Fruit fly (Drosophila melanogaster) whole organism, embryonic: Measurements from ENCODE around the gene bon.

Experiments used
- Atf-2 ChIP-seq: fragments of 200-800 bp; sonication (Bioruptor generic); optimal IDR thresholded peaks from 2 replicates; lab custom pipeline; 2016; ENCODE audit warnings: missing biosample characterization, missing genetic modification characterization
- B-H1 ChIP-seq: fragments of 200-800 bp; sonication (Bioruptor generic); IDR thresholded peaks from 3 replicates; pipeline ENCODE4 v1.3.6; 2022; ENCODE audit warnings: missing biosample characterization, missing genetic modification characterization
- CG10979 ChIP-seq: fragments of 200-800 bp; sonication (Bioruptor generic); optimal IDR thresholded peaks from 2 replicates; lab custom pipeline; 2018; ENCODE audit warnings: missing biosample characterization, mild to moderate bottlenecking, missing genetic modification characterization, moderate library complexity
- CG11695 ChIP-seq: fragments of 200-800 bp; sonication (Bioruptor generic); IDR thresholded peaks from 3 replicates; pipeline ENCODE4 v1.3.6; 2022; ENCODE audit warnings: missing biosample characterization, missing genetic modification characterization
- CG11696 ChIP-seq: fragments of 200-800 bp; sonication (Bioruptor generic); IDR thresholded peaks from 2 replicates; pipeline ENCODE4 v1.3.6; 2022; ENCODE audit warnings: missing biosample characterization, missing genetic modification characterization
- CG15011 ChIP-seq: fragments of 200-800 bp; sonication (Bioruptor generic); optimal IDR thresholded peaks from 3 replicates; lab custom pipeline; 2018; ENCODE audit warnings: missing biosample characterization, mild to moderate bottlenecking, missing genetic modification characterization
- CG15514 ChIP-seq: fragments of 200-800 bp; sonication (Bioruptor generic); optimal IDR thresholded peaks from 3 replicates; lab custom pipeline; 2017; ENCODE audit warnings: missing biosample characterization, missing genetic modification characterization, mild to moderate bottlenecking, moderate library complexity, missing genetic modification reagents
- CG15601 ChIP-seq: fragments of 200-800 bp; sonication (Bioruptor generic); optimal IDR thresholded peaks from 3 replicates; lab custom pipeline; 2019; ENCODE audit warnings: missing biosample characterization, mild to moderate bottlenecking, missing genetic modification characterization, moderate library complexity
- CG1602 ChIP-seq: fragments of 200-800 bp; sonication (Bioruptor generic); optimal IDR thresholded peaks from 3 replicates; lab custom pipeline; 2016; ENCODE audit warnings: missing biosample characterization, missing genetic modification characterization
- CG17359 ChIP-seq: fragments of 200-800 bp; sonication (Bioruptor generic); optimal IDR thresholded peaks from 3 replicates; lab custom pipeline; 2018; ENCODE audit warnings: missing biosample characterization, mild to moderate bottlenecking, missing genetic modification characterization, moderate library complexity
- CG17829 ChIP-seq: fragments of 200-800 bp; optimal IDR thresholded peaks from 2 replicates; lab custom pipeline; 2019; ENCODE audit warnings: missing biosample characterization, mild to moderate bottlenecking, missing genetic modification characterization, moderate library complexity
- CG18011 ChIP-seq: fragments of 200-800 bp; sonication (Bioruptor generic); optimal IDR thresholded peaks from 2 replicates; lab custom pipeline; 2017; ENCODE audit warnings: missing biosample characterization, missing genetic modification characterization, mild to moderate bottlenecking, moderate library complexity, missing genotype
- CG1832 ChIP-seq: fragments of 200-800 bp; sonication (Bioruptor generic); optimal IDR thresholded peaks from 2 replicates; lab custom pipeline; 2017; ENCODE audit warnings: missing biosample characterization, mild to moderate bottlenecking, missing genetic modification characterization, inconsistent platforms
- CG2120 ChIP-seq: fragments of 200-800 bp; sonication (Bioruptor generic); optimal IDR thresholded peaks from 3 replicates; lab custom pipeline; 2016; ENCODE audit warnings: missing biosample characterization, missing genetic modification characterization
- CG34422 ChIP-seq: fragments of 200-800 bp; sonication (Bioruptor generic); IDR thresholded peaks from 3 replicates; pipeline ENCODE4 v1.3.6; 2022; ENCODE audit warnings: missing biosample characterization, missing genetic modification characterization
- CG4328 ChIP-seq: fragments of 200-800 bp; sonication (Bioruptor generic); optimal IDR thresholded peaks from 3 replicates; lab custom pipeline; 2017; ENCODE audit warnings: missing biosample characterization, missing genetic modification reagents, missing genetic modification characterization
- CG4404 ChIP-seq: fragments of 200-800 bp; sonication (Bioruptor generic); IDR thresholded peaks from 2 replicates; pipeline ENCODE4 v1.3.6; 2022; ENCODE audit warnings: missing biosample characterization, missing genetic modification characterization
- CG4707 ChIP-seq: fragments of 200-800 bp; sonication (Bioruptor generic); optimal IDR thresholded peaks from 2 replicates; lab custom pipeline; 2018; ENCODE audit warnings: missing biosample characterization, mild to moderate bottlenecking, missing genetic modification characterization, moderate library complexity
- CG8281 ChIP-seq: fragments of 200-800 bp; sonication (Bioruptor generic); optimal IDR thresholded peaks from 2 replicates; lab custom pipeline; 2018; ENCODE audit warnings: missing biosample characterization, mild to moderate bottlenecking, missing genetic modification characterization, moderate library complexity
- D ChIP-seq, 2 experiments: fragments of 200-800 bp in 1 of 2; fragments of >200 bp in 1 of 2; sonication (Bioruptor generic) in 1 of 2; optimal IDR thresholded peaks; 2 replicates in 1 of 2; 3 replicates in 1 of 2; lab custom pipeline; 2017; ENCODE audit warnings: mild to moderate bottlenecking in 1 of 2, missing biosample characterization in 1 of 2, missing genetic modification characterization in 1 of 2, missing genetic modification reagents in 1 of 2
- D19B ChIP-seq: fragments of 200-800 bp; sonication (Bioruptor generic); optimal IDR thresholded peaks from 2 replicates; lab custom pipeline; 2017; ENCODE audit warnings: missing biosample characterization, mild to moderate bottlenecking, missing genetic modification characterization
- Dll ChIP-seq: fragments of 200-800 bp; sonication (Bioruptor generic); IDR thresholded peaks from 4 replicates; pipeline ENCODE4 v1.3.6; 2022; ENCODE audit warnings: missing biosample characterization, missing genetic modification characterization; ENCODE audit not compliant: partially characterized antibody
- HHEX ChIP-seq: fragments of 200-800 bp; sonication (Bioruptor generic); optimal IDR thresholded peaks from 3 replicates; lab custom pipeline; 2017; ENCODE audit warnings: missing biosample characterization, mild to moderate bottlenecking, missing genetic modification characterization, missing genetic modification reagents
- Hr78 ChIP-seq, 2 experiments: fragments of 200-800 bp in 1 of 2; fragments of >200 bp in 1 of 2; sonication (Bioruptor generic) in 1 of 2; optimal IDR thresholded peaks; 2 replicates each; lab custom pipeline; 2017 to 2019; ENCODE audit warnings: missing biosample characterization in 2 of 2, missing genetic modification characterization in 2 of 2, mild to moderate bottlenecking in 1 of 2, moderate library complexity in 1 of 2
- Lhr ChIP-seq: fragments of 200-800 bp; sonication (Bioruptor generic); optimal IDR thresholded peaks from 3 replicates; lab custom pipeline; 2017; ENCODE audit warnings: mild to moderate bottlenecking, missing biosample characterization, missing genetic modification reagents, missing genetic modification characterization
- MTF-1 ChIP-seq: fragments of 200-800 bp; sonication (Bioruptor generic); optimal IDR thresholded peaks from 2 replicates; lab custom pipeline; 2018; ENCODE audit warnings: missing biosample characterization, mild to moderate bottlenecking, missing genetic modification characterization, borderline replicate concordance
- Ravus ChIP-seq: fragments of 200-800 bp; sonication (Bioruptor generic); IDR thresholded peaks from 2 replicates; pipeline ENCODE4 v1.3.6; 2022; ENCODE audit warnings: missing biosample characterization, missing genetic modification characterization
- Sry-β ChIP-seq: fragments of 200-800 bp; sonication (Bioruptor generic); optimal IDR thresholded peaks from 2 replicates; lab custom pipeline; 2018; ENCODE audit warnings: missing biosample characterization, mild to moderate bottlenecking, missing genetic modification characterization, moderate library complexity
- Stat92E ChIP-seq, 3 experiments: fragments of >200 bp in 2 of 3; fragments of 200-800 bp in 1 of 3; sonication (Bioruptor generic) in 1 of 3; optimal IDR thresholded peaks; 2 replicates each; lab custom pipeline; 2017 to 2019; ENCODE audit warnings: missing biosample characterization in 3 of 3, missing genetic modification characterization in 3 of 3, mild to moderate bottlenecking in 1 of 3, moderate library complexity in 1 of 3
- Xbp1 ChIP-seq: fragments of 200-800 bp; sonication (Bioruptor generic); optimal IDR thresholded peaks from 3 replicates; lab custom pipeline; 2016; ENCODE audit warnings: missing biosample characterization, mild to moderate bottlenecking, missing genetic modification characterization
- chm ChIP-seq: fragments of 200-800 bp; sonication (Bioruptor generic); IDR thresholded peaks from 2 replicates; pipeline ENCODE4 v1.3.6; 2022; ENCODE audit warnings: missing biosample characterization, missing genetic modification characterization
- corto ChIP-seq: fragments of 200-800 bp; sonication (Bioruptor generic); optimal IDR thresholded peaks from 2 replicates; lab custom pipeline; 2016; ENCODE audit warnings: missing biosample characterization, mild to moderate bottlenecking, missing genetic modification characterization, moderate library complexity
- dmrt11E ChIP-seq: fragments of 200-800 bp; sonication (Bioruptor generic); optimal IDR thresholded peaks from 3 replicates; lab custom pipeline; 2018; ENCODE audit warnings: missing biosample characterization, mild to moderate bottlenecking, missing genetic modification characterization, moderate library complexity
- fd102C ChIP-seq: fragments of 200-800 bp; sonication (Bioruptor generic); optimal IDR thresholded peaks from 2 replicates; lab custom pipeline; 2018; ENCODE audit warnings: missing biosample characterization, mild to moderate bottlenecking, missing genetic modification characterization, moderate library complexity
- fd3F ChIP-seq: fragments of 200-800 bp; sonication (Bioruptor generic); optimal IDR thresholded peaks from 2 replicates; lab custom pipeline; 2018; ENCODE audit warnings: missing biosample characterization, mild to moderate bottlenecking, missing genetic modification characterization, moderate library complexity
- fd64A ChIP-seq: fragments of 200-800 bp; sonication (Bioruptor generic); optimal IDR thresholded peaks from 3 replicates; lab custom pipeline; 2018; ENCODE audit warnings: missing biosample characterization, mild to moderate bottlenecking, missing genetic modification characterization
- odd ChIP-seq: fragments of 200-800 bp; sonication (Bioruptor generic); optimal IDR thresholded peaks from 2 replicates; lab custom pipeline; 2017; ENCODE audit warnings: missing biosample characterization, mild to moderate bottlenecking, missing genetic modification characterization
- org-1 ChIP-seq: fragments of 200-800 bp; sonication (Bioruptor generic); optimal IDR thresholded peaks from 2 replicates; lab custom pipeline; 2017; ENCODE audit warnings: missing biosample characterization, missing genetic modification characterization
- psq ChIP-seq: fragments of 200-800 bp; sonication (Bioruptor generic); optimal IDR thresholded peaks from 2 replicates; lab custom pipeline; 2017; ENCODE audit warnings: missing biosample characterization, missing genetic modification characterization
- repo ChIP-seq: fragments of 200-800 bp; sonication (Bioruptor generic); optimal IDR thresholded peaks from 2 replicates; lab custom pipeline; 2016; ENCODE audit warnings: missing biosample characterization, missing genetic modification characterization
- ssp ChIP-seq: fragments of 200-800 bp; sonication (Bioruptor generic); IDR thresholded peaks from 2 replicates; pipeline ENCODE4 v1.3.6; 2022; ENCODE audit warnings: missing biosample characterization, missing genetic modification characterization
- sug ChIP-seq: fragments of 200-800 bp; optimal IDR thresholded peaks from 2 replicates; lab custom pipeline; 2019; ENCODE audit warnings: missing biosample characterization, mild to moderate bottlenecking, missing genetic modification characterization, moderate library complexity
- tio ChIP-seq: fragments of 200-800 bp; sonication (Bioruptor generic); optimal IDR thresholded peaks from 2 replicates; lab custom pipeline; 2017; ENCODE audit warnings: missing biosample characterization, missing genetic modification characterization, inconsistent platforms
- trh ChIP-seq: fragments of 200-800 bp; sonication (Bioruptor generic); optimal IDR thresholded peaks from 2 replicates; lab custom pipeline; 2016; ENCODE audit warnings: missing biosample characterization, missing genetic modification characterization
- unc-4 ChIP-seq: fragments of 200-800 bp; sonication (Bioruptor generic); IDR thresholded peaks from 2 replicates; pipeline ENCODE4 v1.3.6; 2022; ENCODE audit warnings: missing biosample characterization, missing genetic modification characterization; ENCODE audit not compliant: partially characterized antibody
- wek ChIP-seq: fragments of 200-800 bp; sonication (Bioruptor generic); optimal IDR thresholded peaks from 3 replicates; lab custom pipeline; 2018; ENCODE audit warnings: missing biosample characterization, mild to moderate bottlenecking, missing genetic modification characterization, moderate library complexity

Gene bon

DNA sequence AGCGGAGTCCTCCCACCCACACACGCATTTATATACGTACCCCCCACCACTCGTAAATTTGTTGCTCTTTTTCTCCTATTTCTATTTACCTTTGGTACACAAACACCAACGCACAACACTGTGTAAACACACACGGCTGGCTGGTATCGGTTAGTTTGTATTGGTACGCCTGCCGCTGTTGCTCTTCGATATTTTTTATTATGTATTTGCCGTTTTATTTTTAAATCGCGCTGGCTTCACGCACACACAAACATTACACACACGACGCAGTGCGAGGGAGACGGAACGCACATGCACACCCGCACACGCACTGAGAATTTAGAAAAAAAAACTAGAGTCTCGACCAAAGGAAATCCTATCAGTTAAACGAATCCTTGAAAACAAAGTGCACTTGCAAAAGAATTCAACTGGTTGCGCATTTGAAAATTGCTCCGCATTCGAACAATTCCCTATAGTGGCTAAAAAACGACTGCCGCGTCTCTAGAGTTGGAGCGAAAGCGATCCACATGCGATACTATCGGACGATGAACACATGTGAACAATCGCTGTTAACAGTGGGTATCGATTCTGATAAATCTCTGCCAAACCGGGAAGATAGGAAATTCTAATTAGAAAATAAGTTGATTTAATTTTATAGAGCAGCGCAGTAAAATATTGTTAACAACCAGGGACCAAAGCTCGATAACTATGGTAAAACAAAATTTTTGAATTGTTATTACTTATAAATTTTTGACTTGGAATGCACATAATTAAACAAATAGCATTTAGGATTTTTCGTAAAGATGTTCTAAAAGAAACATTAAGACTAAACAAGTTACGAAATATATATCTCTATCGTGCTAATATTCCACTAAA is 42.1 kb upstream of the bon start (continued):
- TF ChIP-seq Sry-β (GFP tag; lab: Kevin White, UChicago) (peak; percentile 59), unc-4 (peak; percentile 89), chm (GFP tag; lab: Robert Waterston, UW) (peak; percentile 85), CG4328 (GFP tag; lab: Kevin White, UChicago) (peak; percentile 90), ssp (no peak; the same call in 1 of the 2 replicates), D19B (GFP tag; lab: Kevin White, UChicago) (peak; percentile 25), CG2120 (no peak), CG34422 (GFP tag; lab: Robert Waterston, UW) (peak; percentile 52; the same call in 1 of the 3 replicates), CG15601 (tag; lab: Kevin White, UChicago) (peak; percentile 89), fd3F (GFP tag; lab: Kevin White, UChicago) (peak; percentile 41), D (optimal IDR thresholded peaks at IDR 0.05; lab: Kevin White, UChicago) (no peak), D (GFP tag; optimal IDR thresholded peaks at IDR 0.05; lab: Kevin White, UChicago) (peak; percentile 50), MTF-1 (peak; percentile 96), Atf-2 (peak; percentile 41), CG17829 (tag; lab: Kevin White, UChicago) (no peak), CG1602 (GFP tag; lab: Kevin White, UChicago) (no peak), CG8281 (tag; lab: Kevin White, UChicago) (peak; percentile 48), CG4404 (GFP tag; lab: Robert Waterston, UW) (no peak), Stat92E (GFP tag; optimal IDR thresholded peaks at IDR 0.05; lab: Kevin White, UChicago) (no peak), Dll (peak; percentile 84; the same call in 3 of the 4 replicates), CG11696 (GFP tag; lab: Robert Waterston, UW) (peak; percentile 41; the same call in 1 of the 2 replicates), CG17359 (peak; percentile 73), CG15514 (GFP tag; lab: Kevin White, UChicago) (peak; percentile 71), Lhr (GFP tag; lab: Kevin White, UChicago) (peak; percentile 50), Hr78 (GFP tag; optimal IDR thresholded peaks at IDR 0.05; lab: Kevin White, UChicago) (no peak), CG11695 (GFP tag; lab: Robert Waterston, UW) (peak; percentile 71), corto (GFP tag; lab: Kevin White, UChicago) (peak; percentile 56), CG1832 (GFP tag; lab: Kevin White, UChicago) (no peak), B-H1 (GFP tag; lab: Robert Waterston, UW) (peak; percentile 24; the same call in 1 of the 3 replicates), CG15011 (peak; percentile 81), CG4707 (GFP tag; lab: Kevin White, UChicago) (peak; percentile 93), sug (tag; lab: Kevin White, UChicago) (peak; percentile 48), dmrt11E (tag; lab: Kevin White, UChicago) (peak; percentile 46), fd64A (GFP tag; lab: Kevin White, UChicago) (peak; percentile 96), CG18011 (GFP tag; lab: Kevin White, UChicago) (peak; percentile 61), HHEX (GFP tag; lab: Kevin White, UChicago) (peak; percentile 90), tio (GFP tag; lab: Kevin White, UChicago) (no peak), fd102C (GFP tag; lab: Kevin White, UChicago) (peak; percentile 98), psq (no peak), trh (GFP tag; lab: Kevin White, UChicago) (no peak), odd (peak; percentile 87), org-1 (GFP tag; lab: Kevin White, UChicago) (peak; percentile 80), Xbp1 (GFP tag; lab: Kevin White, UChicago) (no peak), repo (GFP tag; lab: Kevin White, UChicago) (peak; percentile 42), CG10979 (no peak), Ravus (GFP tag; lab: Robert Waterston, UW) (no peak), wek (GFP tag; lab: Kevin White, UChicago) (peak; percentile 94)
